Fruit fly (Drosophila melanogaster) whole organism, pupa: ENCODE results near the gene Ufd4.

Experiments used
- CG4496 ChIP-seq: fragments of 200-800 bp; sonication (Bioruptor generic); IDR thresholded peaks from 3 replicates; pipeline ENCODE4 v1.3.6; 2022; ENCODE audit warnings: missing biosample characterization, missing genetic modification characterization
- D1 ChIP-seq: fragments of 200-800 bp; sonication (Bioruptor generic); optimal IDR thresholded peaks from 2 replicates; lab custom pipeline; 2018; ENCODE audit warnings: missing biosample characterization, mild to moderate bottlenecking, missing genetic modification characterization, moderate library complexity
- Ets98B ChIP-seq: fragments of 200-800 bp; sonication (Bioruptor generic); IDR thresholded peaks from 2 replicates; pipeline ENCODE4 v1.3.6; 2022; ENCODE audit warnings: missing biosample characterization, missing genetic modification characterization
- Pif1A ChIP-seq: fragments of 200-800 bp; sonication (Bioruptor generic); optimal IDR thresholded peaks from 3 replicates; lab custom pipeline; 2016; ENCODE audit warnings: missing biosample characterization, missing genetic modification characterization
- rn ChIP-seq: fragments of 200-800 bp; sonication (Bioruptor generic); IDR thresholded peaks from 2 replicates; pipeline ENCODE4 v1.3.6; 2022; ENCODE audit warnings: missing biosample characterization, missing genetic modification characterization

Gene Ufd4

DNA sequence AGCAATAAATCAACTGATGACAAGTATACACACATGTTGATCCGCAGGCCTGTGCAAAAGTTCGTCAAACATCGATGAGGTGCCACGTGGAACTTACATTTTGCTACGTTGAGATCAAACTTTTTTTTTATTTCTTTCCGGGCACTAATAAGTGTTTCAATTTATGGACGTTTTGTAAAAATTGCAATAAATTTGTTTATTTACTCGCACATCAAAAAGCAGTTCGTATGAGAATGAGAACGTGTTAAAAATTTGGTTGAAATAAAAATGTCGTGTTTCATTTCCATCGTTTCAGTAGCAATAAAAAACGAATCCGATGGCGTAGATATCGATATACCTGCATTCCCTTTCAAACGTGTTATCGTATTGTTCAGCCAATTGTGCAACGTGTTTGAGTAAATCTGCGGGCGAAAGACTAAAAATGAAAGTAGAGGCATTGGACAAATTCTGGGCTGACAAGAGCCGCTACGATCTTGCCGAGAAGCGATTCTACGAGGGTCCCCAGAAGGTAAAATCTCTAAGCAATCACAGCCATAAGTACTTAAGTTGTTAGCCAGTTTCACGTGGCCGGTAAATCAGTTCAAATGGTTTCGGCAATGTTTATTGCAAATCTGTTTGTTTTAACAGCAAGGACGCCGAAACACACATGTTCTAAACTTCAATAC lies 59.9 kb downstream of the Ufd4 start, which contains the start of gene eEF1delta:
Gene eEF1delta, plus strand, starts transcription at position 356 of the 665 bp plus-strand sequence.
- TF ChIP-seq Pif1A (GFP tag; lab: Kevin White, UChicago) (no peak), D1 (tag; lab: Kevin White, UChicago) (no peak), Ets98B (GFP tag; lab: Robert Waterston, UW) (no peak), rn (GFP tag; lab: Robert Waterston, UW) (no peak), CG4496 (GFP tag; lab: Robert Waterston, UW) (no peak)
